Fruit fly (Drosophila melanogaster): ENCODE results near the gene iav.

DNA sequence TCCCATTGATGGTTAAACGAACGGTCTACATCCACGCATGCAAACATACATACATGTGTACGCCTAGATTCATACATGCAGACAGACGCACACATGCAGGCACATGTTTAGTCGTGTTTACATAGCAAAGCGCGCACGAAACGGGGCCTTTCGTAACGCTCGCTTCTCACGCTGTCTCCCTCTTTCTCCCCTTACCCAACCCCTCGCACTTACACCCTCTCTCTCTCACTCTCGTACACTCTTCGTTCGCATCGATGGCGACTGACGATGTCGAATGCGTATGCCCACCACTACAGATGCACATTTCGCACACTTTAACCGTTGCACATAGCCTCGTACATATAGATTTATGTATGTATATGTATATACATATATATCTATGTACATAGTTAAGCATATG lies 52.3 kb downstream of the iav start:
- TF ChIP-seq psq (optimal IDR thresholded peaks at IDR 0.05), result no peak
- no peak for TF ChIP-seq usp (GFP tag; optimal IDR thresholded peaks at IDR 0.05)

Data from whole organism.